Fruit fly (Drosophila melanogaster) whole organism, prepupa: ENCODE results near the gene Rbp1-like.

Experiments used
- CG11902 ChIP-seq: fragments of 200-800 bp; sonication (Bioruptor generic); optimal IDR thresholded peaks from 3 replicates; lab custom pipeline; 2016; ENCODE audit warnings: missing biosample characterization, missing genetic modification characterization
- lz ChIP-seq: fragments of 200-800 bp; sonication (Bioruptor generic); optimal IDR thresholded peaks from 3 replicates; lab custom pipeline; 2016; ENCODE audit warnings: missing biosample characterization, missing genetic modification characterization

DNA sequence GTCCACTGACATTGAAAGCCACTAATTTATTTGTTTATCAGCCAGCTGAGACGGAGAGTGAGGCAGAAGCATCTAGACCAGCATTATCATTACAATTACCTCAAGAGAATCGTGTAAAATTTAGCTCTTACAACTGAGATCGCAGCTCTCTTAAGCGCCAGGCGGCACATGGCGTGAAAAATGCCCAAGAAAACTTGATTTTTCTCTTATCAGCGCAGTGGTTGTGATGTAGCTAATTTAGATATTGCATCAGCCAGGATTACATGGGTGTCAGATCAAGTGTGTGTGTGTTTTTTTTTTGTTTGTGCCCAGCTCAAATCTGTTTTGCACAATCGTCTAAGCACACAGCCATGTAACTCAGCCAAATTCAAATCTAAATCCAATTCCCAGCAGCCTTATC, 10.3 kb upstream of the Rbp1-like start:
- TF ChIP-seq lz (GFP tag; lab: Kevin White, UChicago) (no peak), CG11902 (no peak)
